Worm (Caenorhabditis elegans): ENCODE measurements around the gene T17A3.12.

ce11 chrIII:178126-178525, 33.1 kb upstream of the T17A3.12 start:
- no peak for TF ChIP-seq zag-1 (tag; optimal IDR thresholded peaks at IDR 0.05)
- no peak for TF ChIP-seq jun-1 (tag; optimal IDR thresholded peaks at IDR 0.05)
- TF ChIP-seq ceh-82 (tag; optimal IDR thresholded peaks at IDR 0.05), result no peak
- no peak for TF ChIP-seq nhr-12 (tag; optimal IDR thresholded peaks at IDR 0.05)
- TF ChIP-seq R02D3.7 (tag; optimal IDR thresholded peaks at IDR 0.05), result no peak
- TF ChIP-seq pqm-1 (tag; optimal IDR thresholded peaks at IDR 0.05), result no peak
